Fruit fly (Drosophila melanogaster): Measurements from ENCODE around the gene CG15332.

DNA sequence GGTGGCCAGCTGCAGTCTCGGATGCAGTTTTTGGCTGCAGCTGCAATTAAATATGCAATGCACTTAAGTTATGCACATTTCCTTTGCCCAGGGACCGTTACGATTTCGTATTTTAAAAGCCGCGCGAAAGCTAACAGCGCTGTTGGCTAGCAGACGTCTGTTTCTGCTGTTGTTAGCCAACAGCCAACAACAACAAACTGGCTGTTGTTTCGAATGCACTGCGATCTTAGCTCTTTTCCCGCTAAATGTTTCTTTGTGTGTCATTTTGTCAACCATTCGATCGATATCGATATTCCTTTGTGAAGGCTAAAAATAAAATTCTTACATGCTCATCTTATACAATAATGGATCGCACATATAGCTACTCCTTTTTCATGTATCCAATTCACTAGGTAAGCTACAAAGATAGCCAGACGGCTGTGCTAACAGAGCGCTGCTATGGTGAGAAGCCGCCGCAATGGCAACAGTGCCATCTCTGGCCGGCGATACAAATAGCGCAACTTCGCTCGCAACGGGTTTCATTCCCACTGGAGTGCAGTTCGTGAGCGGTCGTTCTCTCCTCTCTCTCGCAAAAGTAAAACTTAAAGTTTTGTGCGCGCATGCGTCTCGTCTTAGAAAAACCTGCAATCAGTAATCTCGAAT, 13.5 kb upstream of the CG15332 start:
- no peak for TF ChIP-seq h (GFP tag; optimal IDR thresholded peaks at IDR 0.05)
- TF ChIP-seq N (GFP tag; optimal IDR thresholded peaks at IDR 0.05): no peak
- no peak for TF ChIP-seq pan (optimal IDR thresholded peaks at IDR 0.05)
- TF ChIP-seq usp (GFP tag; optimal IDR thresholded peaks at IDR 0.05): no peak
- no peak for TF ChIP-seq rgr (GFP tag; optimal IDR thresholded peaks at IDR 0.05)
- no peak for TF ChIP-seq Hr78 (GFP tag; optimal IDR thresholded peaks at IDR 0.05)
- TF ChIP-seq psq (GFP tag; optimal IDR thresholded peaks at IDR 0.05): no peak
- TF ChIP-seq br (GFP tag; optimal IDR thresholded peaks at IDR 0.05): no peak
- TF ChIP-seq Hnf4 (GFP tag; optimal IDR thresholded peaks at IDR 0.05): no peak
- no peak for TF ChIP-seq OdsH (GFP tag; optimal IDR thresholded peaks at IDR 0.05)
- no peak for TF ChIP-seq ey (GFP tag; optimal IDR thresholded peaks at IDR 0.05)
- TF ChIP-seq Dif (GFP tag; optimal IDR thresholded peaks at IDR 0.05; ENCODE audit: partially characterized antibody): peak; percentile 34
- TF ChIP-seq HLH106 (tag; optimal IDR thresholded peaks at IDR 0.05): peak; percentile 17
- TF ChIP-seq lola (GFP tag; optimal IDR thresholded peaks at IDR 0.05): no peak

Measured in whole organism, wandering third instar larva.